Fruit fly (Drosophila melanogaster): Measurements from ENCODE around the gene CG15892.

CG15892 gene

dm6 chrX:6339970-6340548 lies 45.9 kb upstream of the CG15892 start (continued):
- TF ChIP-seq mld (GFP tag; IDR thresholded peaks at IDR 0.05; ENCODE audit: partially characterized antibody), result no peak
- peak in 1 of 2 experiments; percentile 54 for TF ChIP-seq Hr78 (GFP tag; optimal IDR thresholded peaks at IDR 0.05)
- no peak for TF ChIP-seq Doc3 (GFP tag; IDR thresholded peaks at IDR 0.05; ENCODE audit: partially characterized antibody)
- TF ChIP-seq caup (GFP tag; optimal IDR thresholded peaks at IDR 0.05; ENCODE audit: severe bottlenecking), result peak; percentile 61
- no peak for TF ChIP-seq HLH4C (GFP tag; IDR thresholded peaks at IDR 0.05; ENCODE audit: partially characterized antibody)
- TF ChIP-seq CG14441 (GFP tag; IDR thresholded peaks at IDR 0.05), result peak; percentile 62
- TF ChIP-seq Awh (GFP tag; IDR thresholded peaks at IDR 0.05), result peak; percentile 72
- TF ChIP-seq Hmx (GFP tag; optimal IDR thresholded peaks at IDR 0.05), result peak; percentile 20
- peak; percentile 9 for TF ChIP-seq CG4707 (GFP tag; optimal IDR thresholded peaks at IDR 0.05)
- TF ChIP-seq odd (GFP tag; optimal IDR thresholded peaks at IDR 0.05), result no peak
- TF ChIP-seq H2.0 (GFP tag; IDR thresholded peaks at IDR 0.05), result peak; percentile 59
- TF ChIP-seq NC2α (GFP tag; optimal IDR thresholded peaks at IDR 0.05), result no peak
- TF ChIP-seq lab (GFP tag; optimal IDR thresholded peaks at IDR 0.05), result peak; percentile 71
- no peak for TF ChIP-seq sug (tag; optimal IDR thresholded peaks at IDR 0.05)
- TF ChIP-seq org-1 (GFP tag; optimal IDR thresholded peaks at IDR 0.05), result peak; percentile 24
- no peak for TF ChIP-seq Side (GFP tag; optimal IDR thresholded peaks at IDR 0.05)
- TF ChIP-seq CTCF (GFP tag; optimal IDR thresholded peaks at IDR 0.05), result no peak
- 0 out of 2 replicates have a peak, but pooled peaks have one; percentile 29 for TF ChIP-seq ap (GFP tag; IDR thresholded peaks at IDR 0.05)
- peak; percentile 50 for TF ChIP-seq CG10979 (tag; optimal IDR thresholded peaks at IDR 0.05)
- TF ChIP-seq CG13287 (GFP tag; IDR thresholded peaks at IDR 0.05; ENCODE audit: partially characterized antibody), result no peak
- TF ChIP-seq CG12942 (GFP tag; optimal IDR thresholded peaks at IDR 0.05), result peak; percentile 10
- no peak for TF ChIP-seq sima (GFP tag; optimal IDR thresholded peaks at IDR 0.05)
- TF ChIP-seq chn (GFP tag; optimal IDR thresholded peaks at IDR 0.05), result peak; percentile 22
- TF ChIP-seq Mrtf (GFP tag; IDR thresholded peaks at IDR 0.05), result 0 out of 3 replicates have a peak, but pooled peaks have one; percentile 6
- TF ChIP-seq yki (optimal IDR thresholded peaks at IDR 0.05), result no peak
- TF ChIP-seq ewg (GFP tag; optimal IDR thresholded peaks at IDR 0.05), result peak; percentile 27
- TF ChIP-seq ftz-f1 (GFP tag; optimal IDR thresholded peaks at IDR 0.05), result no peak
- 0 out of 2 replicates have a peak, but pooled peaks have one; percentile 18 for TF ChIP-seq peb (GFP tag; IDR thresholded peaks at IDR 0.05)
- no peak for TF ChIP-seq CG43689 (GFP tag; IDR thresholded peaks at IDR 0.05)
- no peak for TF ChIP-seq MTF-1 (GFP tag; optimal IDR thresholded peaks at IDR 0.05; ENCODE audit: borderline replicate concordance)
- TF ChIP-seq HmgD (GFP tag; optimal IDR thresholded peaks at IDR 0.05), result no peak
- TF ChIP-seq CG1529 (GFP tag; optimal IDR thresholded peaks at IDR 0.05), result peak; percentile 23
- peak; percentile 13 for TF ChIP-seq Hmr (GFP tag; optimal IDR thresholded peaks at IDR 0.05)
- peak; percentile 19 for TF ChIP-seq CG12155 (GFP tag; optimal IDR thresholded peaks at IDR 0.05)
- TF ChIP-seq bigmax (GFP tag; optimal IDR thresholded peaks at IDR 0.05), result no peak
- TF ChIP-seq CG10366 (GFP tag; IDR thresholded peaks at IDR 0.05), result peak; percentile 55
- TF ChIP-seq zfh1 (GFP tag; IDR thresholded peaks at IDR 0.05), result peak; percentile 73
- peak; percentile 90 for TF ChIP-seq cwo (GFP tag; optimal IDR thresholded peaks at IDR 0.05)
- TF ChIP-seq inv (GFP tag; IDR thresholded peaks at IDR 0.05; ENCODE audit: partially characterized antibody), result no peak
- TF ChIP-seq CG6854 (GFP tag; optimal IDR thresholded peaks at IDR 0.05), result no peak
- TF ChIP-seq CG3838 (GFP tag; optimal IDR thresholded peaks at IDR 0.05), result no peak
- peak; percentile 51 for TF ChIP-seq Dip3 (GFP tag; optimal IDR thresholded peaks at IDR 0.05)
- TF ChIP-seq CG14667 (GFP tag; IDR thresholded peaks at IDR 0.05), result peak; percentile 47; the same call in 1 of the 2 replicates
- TF ChIP-seq onecut (GFP tag; IDR thresholded peaks at IDR 0.05), result no peak
- peak; percentile 47 for TF ChIP-seq sisA (GFP tag; IDR thresholded peaks at IDR 0.05)
- no peak for TF ChIP-seq Dip2 (GFP tag; IDR thresholded peaks at IDR 0.05)
- TF ChIP-seq CG10147 (GFP tag; optimal IDR thresholded peaks at IDR 0.05), result peak; percentile 16
- TF ChIP-seq Six4 (GFP tag; optimal IDR thresholded peaks at IDR 0.05), result no peak
- TF ChIP-seq Gug (GFP tag; IDR thresholded peaks at IDR 0.05), result 0 out of 4 replicates have a peak, but pooled peaks have one; percentile 17
- TF ChIP-seq z (GFP tag; IDR thresholded peaks at IDR 0.05), result no peak
- no peak for TF ChIP-seq CG8089 (GFP tag; optimal IDR thresholded peaks at IDR 0.05)
